Worm (Caenorhabditis elegans): ENCODE measurements around the gene F12A10.6.

The F12A10.6 gene

DNA sequence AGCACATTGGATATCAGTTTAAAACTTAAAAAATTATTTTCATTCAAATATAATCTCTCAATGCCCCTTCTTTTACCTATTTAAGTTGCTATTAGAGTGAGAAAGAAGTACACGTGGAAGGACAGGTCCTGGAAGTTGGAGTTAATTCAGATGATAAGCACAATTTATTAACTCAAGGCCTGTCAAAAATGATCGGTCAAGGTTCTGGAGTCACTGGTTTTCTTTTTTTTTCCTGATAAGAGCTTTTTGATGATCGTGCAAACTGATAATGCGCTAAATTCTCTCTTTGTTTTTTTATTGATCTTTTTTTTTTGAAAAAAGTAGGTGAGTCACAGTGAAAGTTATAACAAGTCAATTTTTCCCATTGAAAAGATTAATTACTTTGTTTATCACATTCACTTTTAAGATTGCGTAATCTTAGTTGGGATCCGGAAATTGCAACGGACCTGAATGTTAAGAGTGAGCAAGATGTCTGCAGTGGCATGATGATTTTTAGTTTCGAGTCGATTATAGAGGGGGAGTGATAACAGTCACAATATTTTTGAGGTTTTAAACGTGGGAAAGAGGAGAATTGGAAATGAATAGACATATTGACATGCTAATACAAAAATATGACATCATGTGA, 18.3 kb upstream of the F12A10.6 start:
- TF ChIP-seq flt-1 (GFP tag; IDR thresholded peaks at IDR 0.05): no peak
- TF ChIP-seq med-1 (GFP tag; optimal IDR thresholded peaks at IDR 0.05; ENCODE audit: insufficient read depth): no peak
- no peak for TF ChIP-seq ztf-29 (GFP tag; IDR thresholded peaks at IDR 0.05)
- no peak for TF ChIP-seq ztf-23 (GFP tag; IDR thresholded peaks at IDR 0.05)
- TF ChIP-seq ref-1 (GFP tag; conservative IDR thresholded peaks at IDR 0.05): no peak
- no peak for TF ChIP-seq T22C8.4 (GFP tag; IDR thresholded peaks at IDR 0.05)
- no peak for TF ChIP-seq cog-1 (tag; optimal IDR thresholded peaks at IDR 0.05)
- TF ChIP-seq klf-2 (GFP tag; conservative IDR thresholded peaks at IDR 0.05): no peak
- no peak for TF ChIP-seq tab-1 (GFP tag; IDR thresholded peaks at IDR 0.05)

DNA sequence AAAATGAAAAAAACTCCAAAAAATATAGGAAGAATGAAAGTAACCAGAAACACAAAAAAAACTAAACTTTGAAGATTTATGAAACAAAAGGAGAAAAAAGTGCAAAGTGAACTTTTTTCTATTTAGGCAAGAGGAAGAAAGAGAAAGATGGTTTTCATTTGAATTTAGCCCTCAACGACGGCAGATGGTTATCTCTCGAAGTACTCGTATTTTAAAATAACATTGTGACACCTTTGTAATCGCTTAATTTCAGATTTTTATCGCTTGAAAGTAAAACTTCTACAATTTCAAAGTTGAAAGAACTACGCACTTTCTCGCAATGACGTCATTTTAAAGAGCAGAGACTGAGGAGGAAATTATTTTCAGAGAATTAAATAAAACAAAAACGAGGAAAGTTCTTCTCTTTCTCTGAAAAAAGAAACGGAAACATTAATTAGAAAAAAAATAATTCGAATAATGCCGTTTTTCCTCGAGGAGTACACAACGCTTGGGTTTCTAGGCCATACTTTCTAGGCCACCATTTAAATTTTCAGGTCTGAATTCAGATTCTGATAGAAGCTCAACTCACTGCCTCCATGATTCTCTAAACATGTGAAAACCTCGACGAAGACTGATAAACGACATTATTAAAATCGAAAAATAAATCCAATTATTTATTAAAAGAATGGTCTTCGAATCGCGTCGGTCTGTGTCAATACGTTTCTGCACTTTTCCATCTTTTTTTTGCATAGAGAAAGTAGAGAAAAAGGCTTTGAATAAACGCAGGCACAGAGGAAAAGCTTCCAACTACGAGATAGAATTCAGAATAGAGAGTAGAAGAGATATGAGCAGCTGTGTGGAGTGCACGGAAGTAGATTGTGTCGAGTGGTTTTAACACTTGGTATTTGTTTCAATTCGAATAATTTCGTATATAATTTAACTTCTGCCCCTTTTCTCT, 17.4 kb upstream of the F12A10.6 start:
- TF ChIP-seq cog-1 (tag; optimal IDR thresholded peaks at IDR 0.05): peak; percentile 44
- TF ChIP-seq ztf-29 (GFP tag; IDR thresholded peaks at IDR 0.05): no peak

DNA sequence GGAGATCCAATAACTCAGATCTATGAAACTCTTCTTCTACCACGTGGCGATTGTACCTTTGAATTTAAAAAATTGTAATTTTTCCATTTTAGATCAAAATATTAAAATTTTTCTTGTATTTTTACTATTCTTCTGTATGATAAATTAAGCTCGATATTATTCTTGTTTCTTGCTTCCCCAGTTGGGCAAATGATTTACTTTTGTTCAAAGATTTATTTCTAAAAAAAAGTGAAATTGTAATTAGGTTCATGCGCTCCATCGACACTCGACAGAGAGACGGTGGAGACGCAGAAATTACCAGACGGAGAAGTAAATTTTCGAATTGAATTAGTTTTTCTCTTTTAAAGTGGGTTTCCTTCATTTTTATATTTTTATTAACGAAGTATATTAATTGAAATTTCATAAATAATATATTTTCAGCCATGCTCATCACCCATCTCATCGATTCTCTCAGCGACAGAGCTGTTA, 11.5 kb upstream of the F12A10.6 start, which contains the start of gene npp-24:
TSS of gene npp-24 (plus strand) at position 51 of the 468 bp plus-strand sequence.
- TF ChIP-seq ref-1 (GFP tag; conservative IDR thresholded peaks at IDR 0.05): no peak

DNA sequence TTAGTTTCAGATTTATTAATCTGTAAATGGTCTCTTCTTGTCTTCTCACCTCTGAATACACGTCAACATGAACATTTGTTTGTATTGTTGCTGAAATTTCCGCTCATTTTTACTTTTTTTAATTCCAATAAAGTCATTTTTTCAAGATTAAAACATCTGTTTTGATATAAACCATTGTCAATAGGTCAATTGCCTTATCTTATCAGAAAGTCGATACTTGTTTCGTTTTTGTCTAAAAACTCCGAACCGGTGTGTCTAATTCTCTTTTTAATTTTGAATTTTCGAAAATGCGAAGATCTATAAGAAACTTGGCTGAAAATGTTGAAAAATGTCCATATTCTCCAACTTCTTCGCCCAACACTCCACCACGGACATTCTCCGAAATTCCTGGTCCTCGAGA, 9.5 kb upstream of the F12A10.6 start, which contains the start of gene cyp-44A1:
TSS of gene cyp-44A1 (plus strand) at position 285 of the 400 bp plus-strand sequence.
- TF ChIP-seq klf-2 (GFP tag; conservative IDR thresholded peaks at IDR 0.05) (no peak), cog-1 (tag; optimal IDR thresholded peaks at IDR 0.05) (no peak)

DNA sequence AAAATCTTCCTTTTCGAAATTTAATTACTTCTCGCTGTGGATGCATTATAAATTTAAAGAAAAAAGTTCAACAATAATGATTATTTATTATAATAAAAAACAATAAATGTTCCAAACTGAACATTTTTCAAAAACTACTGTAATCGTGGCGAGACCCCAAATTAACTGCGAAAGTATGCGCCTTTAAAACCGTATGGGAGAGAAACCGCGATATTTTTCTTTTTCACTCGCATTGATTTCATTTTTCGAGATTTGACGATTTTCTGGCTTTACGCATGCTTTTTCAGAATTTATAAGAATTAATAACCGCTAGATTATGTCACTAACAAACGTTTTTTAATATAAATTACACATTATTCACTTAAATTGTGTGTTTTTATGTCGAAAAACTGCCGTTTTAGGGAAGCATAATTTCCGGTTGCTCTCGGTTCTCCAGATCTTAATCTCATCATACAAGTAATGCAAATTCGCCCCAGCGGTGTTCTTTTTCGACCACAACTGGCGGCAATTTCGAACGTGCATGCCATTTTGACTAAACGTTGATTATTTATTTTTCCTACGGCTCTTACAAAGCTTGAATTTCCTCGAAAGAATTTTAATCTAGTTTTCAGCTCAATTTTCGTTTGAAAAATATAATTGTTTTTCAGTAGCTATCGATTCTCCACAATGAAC, 6.8 kb upstream of the F12A10.6 start, which contains the start of gene F12A10.8:
TSS of gene F12A10.8 (minus strand) at position 79 of the 672 bp plus-strand sequence.
- TF ChIP-seq ztf-29 (GFP tag; IDR thresholded peaks at IDR 0.05): no peak
- TF ChIP-seq flt-1 (GFP tag; IDR thresholded peaks at IDR 0.05): no peak
- TF ChIP-seq cog-1 (tag; optimal IDR thresholded peaks at IDR 0.05): no peak
- TF ChIP-seq klf-2 (GFP tag; conservative IDR thresholded peaks at IDR 0.05): no peak
- no peak for TF ChIP-seq med-1 (GFP tag; optimal IDR thresholded peaks at IDR 0.05; ENCODE audit: insufficient read depth)
- TF ChIP-seq ztf-23 (GFP tag; IDR thresholded peaks at IDR 0.05): no peak
- no peak for TF ChIP-seq T22C8.4 (GFP tag; IDR thresholded peaks at IDR 0.05)
- no peak for TF ChIP-seq tab-1 (GFP tag; IDR thresholded peaks at IDR 0.05)
- no peak for TF ChIP-seq ref-1 (GFP tag; conservative IDR thresholded peaks at IDR 0.05)

DNA sequence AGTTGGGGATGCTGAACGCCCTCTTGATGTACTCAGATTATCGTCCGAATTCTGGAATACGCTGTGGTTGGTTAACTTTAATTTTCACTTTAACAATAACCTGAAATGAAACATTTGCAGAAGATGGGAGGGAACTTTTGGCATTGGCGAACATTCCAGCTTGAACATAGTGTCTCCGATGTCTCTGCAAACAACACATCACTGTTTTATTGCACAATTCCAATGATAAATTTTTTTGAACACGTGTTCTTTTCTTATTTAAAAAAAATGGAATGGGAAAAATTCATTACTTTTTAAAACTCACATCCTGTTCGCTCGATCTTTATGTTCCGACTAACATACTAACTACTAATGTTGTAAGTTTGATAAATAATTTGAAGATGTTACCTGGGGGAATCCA, 6.2 kb upstream of the F12A10.6 start, which contains the start of gene fzy-1:
TSS of gene fzy-1 (plus strand) at position 301 of the 400 bp plus-strand sequence.
- TF ChIP-seq T22C8.4 (GFP tag; IDR thresholded peaks at IDR 0.05) (no peak), tab-1 (GFP tag; IDR thresholded peaks at IDR 0.05) (no peak), med-1 (GFP tag; optimal IDR thresholded peaks at IDR 0.05; ENCODE audit: insufficient read depth) (no peak), ztf-23 (GFP tag; IDR thresholded peaks at IDR 0.05) (no peak), ztf-29 (GFP tag; IDR thresholded peaks at IDR 0.05) (no peak), flt-1 (GFP tag; IDR thresholded peaks at IDR 0.05) (no peak), ref-1 (GFP tag; conservative IDR thresholded peaks at IDR 0.05) (no peak), klf-2 (GFP tag; conservative IDR thresholded peaks at IDR 0.05) (no peak), cog-1 (tag; optimal IDR thresholded peaks at IDR 0.05) (no peak)

DNA sequence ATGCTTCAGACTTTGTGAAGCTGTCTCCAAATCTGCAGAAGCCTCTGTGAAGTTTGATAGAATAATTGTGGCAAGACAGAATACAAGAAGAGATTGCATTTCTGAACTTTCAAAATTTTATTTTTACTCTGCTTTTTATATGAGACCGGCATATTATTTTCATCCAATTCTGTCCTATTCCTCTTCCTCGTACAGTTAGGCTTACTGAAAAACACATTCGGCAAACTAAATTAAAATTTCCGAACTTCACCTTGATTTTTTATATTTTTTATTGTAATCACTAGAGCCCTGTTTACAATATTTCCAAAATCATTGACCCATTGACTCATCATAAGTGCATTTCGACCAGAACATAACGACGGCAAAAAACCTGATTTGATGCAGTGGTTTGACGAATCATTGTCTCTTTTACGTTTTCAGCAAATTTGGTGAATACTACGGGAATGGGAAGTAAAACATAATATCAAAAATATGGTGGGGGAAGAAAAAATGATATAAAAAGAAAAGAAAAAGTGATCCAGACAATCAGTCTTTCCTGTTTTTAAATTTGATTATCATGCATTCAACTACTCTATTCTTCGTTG, 3.9 kb upstream of the F12A10.6 start, which contains the start of the genes suex-1 and F12A10.9:
TSS of gene suex-1 (minus strand) at position 101 of the 584 bp plus-strand sequence.
TSS of gene F12A10.9 (plus strand) at position 534 of the 584 bp plus-strand sequence.
- TF ChIP-seq ztf-29 (GFP tag; IDR thresholded peaks at IDR 0.05) (no peak), med-1 (GFP tag; optimal IDR thresholded peaks at IDR 0.05; ENCODE audit: insufficient read depth) (no peak), flt-1 (GFP tag; IDR thresholded peaks at IDR 0.05) (no peak), cog-1 (tag; optimal IDR thresholded peaks at IDR 0.05) (no peak), ztf-23 (GFP tag; IDR thresholded peaks at IDR 0.05) (no peak), klf-2 (GFP tag; conservative IDR thresholded peaks at IDR 0.05) (no peak), T22C8.4 (GFP tag; IDR thresholded peaks at IDR 0.05) (no peak), tab-1 (GFP tag; IDR thresholded peaks at IDR 0.05) (no peak), ref-1 (GFP tag; conservative IDR thresholded peaks at IDR 0.05) (no peak)

DNA sequence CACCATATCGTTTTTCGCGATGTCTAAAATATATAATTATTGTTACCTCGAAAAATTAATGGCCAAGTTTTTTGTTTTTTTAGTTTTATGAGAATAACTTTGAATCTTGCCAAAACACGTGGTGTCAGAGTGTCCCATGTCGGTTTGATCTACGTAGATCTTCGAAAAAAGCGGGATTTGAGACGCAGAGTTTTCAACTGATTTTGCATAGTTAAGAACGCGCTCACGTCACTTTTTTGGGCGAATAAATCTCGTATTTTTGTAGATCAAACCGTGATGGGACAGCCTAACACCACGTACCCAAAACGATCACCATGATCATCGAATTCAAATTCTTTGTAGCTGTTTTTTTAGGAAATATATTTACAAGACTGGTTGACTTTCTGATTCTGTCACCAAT, 3.2 kb upstream of the F12A10.6 start:
- TF ChIP-seq klf-2 (GFP tag; conservative IDR thresholded peaks at IDR 0.05) (no peak), ztf-29 (GFP tag; IDR thresholded peaks at IDR 0.05) (no peak), tab-1 (GFP tag; IDR thresholded peaks at IDR 0.05) (no peak), med-1 (GFP tag; optimal IDR thresholded peaks at IDR 0.05; ENCODE audit: insufficient read depth) (no peak), ztf-23 (GFP tag; IDR thresholded peaks at IDR 0.05) (no peak)

DNA sequence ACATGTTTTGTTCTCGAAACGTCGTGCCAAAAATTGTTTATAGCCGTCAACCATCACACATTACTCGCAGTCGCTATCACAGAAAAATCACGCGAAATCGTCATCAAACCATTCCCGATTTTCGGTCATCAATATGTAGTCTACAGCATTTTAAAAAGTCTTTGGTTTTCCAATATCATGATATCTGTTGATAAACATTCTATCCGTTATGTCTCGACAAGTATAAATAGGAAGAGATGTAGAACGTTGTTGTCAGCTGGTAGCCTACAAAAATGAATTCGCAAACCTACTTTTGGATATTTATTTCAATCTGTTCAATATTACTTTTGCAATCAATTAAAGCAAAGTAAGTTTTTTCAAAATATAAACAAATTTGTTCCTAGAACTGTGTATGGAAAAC, 2.1 kb upstream of the F12A10.6 start, which contains the start of gene F12A10.1:
TSS of gene F12A10.1 (plus strand) at position 166 of the 400 bp plus-strand sequence.
- TF ChIP-seq med-1 (GFP tag; optimal IDR thresholded peaks at IDR 0.05; ENCODE audit: insufficient read depth) (no peak), tab-1 (GFP tag; IDR thresholded peaks at IDR 0.05) (no peak), ztf-29 (GFP tag; IDR thresholded peaks at IDR 0.05) (no peak), ref-1 (GFP tag; conservative IDR thresholded peaks at IDR 0.05) (no peak), klf-2 (GFP tag; conservative IDR thresholded peaks at IDR 0.05) (no peak), T22C8.4 (GFP tag; IDR thresholded peaks at IDR 0.05) (no peak), ztf-23 (GFP tag; IDR thresholded peaks at IDR 0.05) (no peak), cog-1 (tag; optimal IDR thresholded peaks at IDR 0.05) (no peak), flt-1 (GFP tag; IDR thresholded peaks at IDR 0.05) (no peak)
